Worm (Caenorhabditis elegans): ENCODE measurements around the gene srx-6.
"Not testable (repeated sequence)": the region's sequence is repeated elsewhere in the genome, so short reads cannot be mapped to it uniquely, and the experiment has no call there.

srx-6 gene

DNA sequence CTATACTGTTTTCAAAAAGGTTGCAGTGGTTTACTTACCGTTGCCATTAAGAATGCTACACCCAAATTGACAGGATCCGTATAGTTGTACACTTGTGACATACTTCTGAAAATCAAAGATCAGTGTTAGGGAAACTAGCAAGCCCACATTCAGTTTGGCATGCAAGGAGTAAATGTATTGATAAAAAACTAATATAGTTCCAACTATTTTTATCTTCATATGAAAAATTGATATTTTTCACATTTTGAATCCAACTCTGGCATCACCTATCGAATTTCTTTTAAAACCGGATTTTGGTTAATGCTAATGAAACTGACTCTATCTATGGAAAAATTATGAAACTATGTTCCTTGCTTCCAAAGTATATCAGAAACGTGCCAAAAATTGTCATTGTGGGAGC lies 12.2 kb upstream of the srx-6 start, which contains the start of gene srx-92:
TSS of gene srx-92 (minus strand) at position 101 of the 400 bp plus-strand sequence.
- TF ChIP-seq eor-1 (tag; optimal IDR thresholded peaks at IDR 0.05) (no peak), fos-1 (tag; optimal IDR thresholded peaks at IDR 0.05) (no peak), nhr-25 (tag; optimal IDR thresholded peaks at IDR 0.05) (no peak), ceh-28 (tag; optimal IDR thresholded peaks at IDR 0.05) (no peak), nhr-76 (tag; optimal IDR thresholded peaks at IDR 0.05) (no peak), egl-27 (tag; optimal IDR thresholded peaks at IDR 0.05) (no peak), nhr-23 (tag; optimal IDR thresholded peaks at IDR 0.05) (no peak), nhr-43 (tag; optimal IDR thresholded peaks at IDR 0.05; ENCODE audit: poor library complexity, severe bottlenecking) (no peak), unc-39 (tag; optimal IDR thresholded peaks at IDR 0.05) (no peak), fkh-10 (GFP tag; optimal IDR thresholded peaks at IDR 0.05) (no peak), aly-2 (tag; optimal IDR thresholded peaks at IDR 0.05) (no peak)

DNA sequence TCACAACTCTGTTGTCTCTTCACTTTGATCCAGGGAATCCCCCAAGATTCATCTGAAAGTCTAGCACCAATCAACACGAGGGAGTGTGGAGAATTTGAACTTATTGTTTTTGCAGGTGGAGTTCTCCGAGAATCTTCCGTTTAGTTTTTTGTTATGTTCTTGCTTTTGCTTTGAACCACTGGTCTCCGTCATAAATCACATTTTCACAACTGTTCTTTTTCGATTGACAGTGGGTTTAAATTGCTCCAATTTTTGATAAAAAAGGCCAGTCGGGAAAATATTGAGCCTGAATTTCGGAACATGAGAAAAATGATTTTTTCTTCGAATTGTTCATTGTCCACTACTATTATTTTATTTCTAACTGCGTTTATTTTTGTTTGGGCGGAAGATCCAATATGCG lies 8.8 kb upstream of the srx-6 start, which contains the start of gene F10G2.10:
TSS of gene F10G2.10 (plus strand) at position 301 of the 400 bp plus-strand sequence.
- TF ChIP-seq ceh-82 (tag; optimal IDR thresholded peaks at IDR 0.05) (no peak), nhr-12 (tag; optimal IDR thresholded peaks at IDR 0.05) (no peak), unc-39 (tag; optimal IDR thresholded peaks at IDR 0.05) (no peak), nhr-28 (tag; optimal IDR thresholded peaks at IDR 0.05) (no peak), unc-62 (GFP tag; optimal IDR thresholded peaks at IDR 0.05) (no peak), ztf-4 (tag; optimal IDR thresholded peaks at IDR 0.05) (no peak), ceh-9 (tag; optimal IDR thresholded peaks at IDR 0.05) (no peak), fos-1 (tag; optimal IDR thresholded peaks at IDR 0.05) (no peak), hmg-11 (tag; optimal IDR thresholded peaks at IDR 0.05) (no peak), nhr-77 (tag; optimal IDR thresholded peaks at IDR 0.05) (no peak), lin-15B (tag; optimal IDR thresholded peaks at IDR 0.05) (no peak), nhr-11 (tag; optimal IDR thresholded peaks at IDR 0.05) (no peak), egl-5 (tag; optimal IDR thresholded peaks at IDR 0.05) (no peak), nhr-25 (tag; optimal IDR thresholded peaks at IDR 0.05) (no peak)

- no peak for TF ChIP-seq nhr-11 (tag; optimal IDR thresholded peaks at IDR 0.05)
- TF ChIP-seq ceh-9 (tag; optimal IDR thresholded peaks at IDR 0.05) = no peak
- no peak for TF ChIP-seq pha-4 (tag; optimal IDR thresholded peaks at IDR 0.05)
These were observed 7.8 kb upstream of the srx-6 start, which contains the start of gene lmd-4 for ce11 chrV:7320909-7321308. lmd-4 (minus strand) TSS chrV:7321009.

ce11 chrV:7307089-7307488 lies 6.0 kb downstream of the srx-6 start, which contains the start of gene F07G11.1:
F07G11.1 (plus strand) TSS chrV:7307389.
- no peak for TF ChIP-seq fkh-2 (tag; optimal IDR thresholded peaks at IDR 0.05)
- no peak for TF ChIP-seq ztf-4 (tag; optimal IDR thresholded peaks at IDR 0.05)
- TF ChIP-seq pha-4 (tag; optimal IDR thresholded peaks at IDR 0.05) = no peak
- no peak for TF ChIP-seq nhr-43 (tag; optimal IDR thresholded peaks at IDR 0.05; ENCODE audit: poor library complexity, severe bottlenecking)
- no peak for TF ChIP-seq unc-39 (tag; optimal IDR thresholded peaks at IDR 0.05)
- no peak for TF ChIP-seq nhr-77 (tag; optimal IDR thresholded peaks at IDR 0.05)
- TF ChIP-seq lsy-12 (tag; optimal IDR thresholded peaks at IDR 0.05) = no peak
- TF ChIP-seq nhr-25 (tag; optimal IDR thresholded peaks at IDR 0.05) = no peak

DNA sequence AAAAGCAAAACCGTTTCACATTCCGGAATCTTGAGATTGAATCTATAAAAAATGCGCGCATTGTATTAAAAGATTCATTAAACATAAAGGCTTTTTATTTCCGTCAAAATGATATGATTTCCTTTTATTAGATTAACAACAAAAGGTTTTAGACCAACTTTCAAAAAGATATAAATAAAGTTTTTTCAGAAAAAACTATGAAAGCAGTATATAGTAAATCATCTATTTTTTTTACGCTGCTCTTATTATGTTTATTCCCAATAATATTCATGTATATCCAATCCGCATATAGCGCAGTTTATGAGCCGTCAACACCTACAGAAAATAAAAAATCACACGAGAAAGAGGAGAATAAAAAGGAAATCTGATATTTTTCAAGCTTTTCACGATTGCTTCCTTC lies 8.6 kb downstream of the srx-6 start, which contains the start of gene F07G11.2:
TSS of gene F07G11.2 (plus strand) at position 301 of the 400 bp plus-strand sequence.
- TF ChIP-seq ceh-16, egl-5, nhr-237 (tag; optimal IDR thresholded peaks at IDR 0.05): not testable (repeated sequence)

ce11 chrV:7298463-7298862 lies 14.7 kb downstream of the srx-6 start, which contains the start of gene F07G11.3:
F07G11.3 (plus strand) TSS chrV:7298763.
- TF ChIP-seq elt-2 (tag; optimal IDR thresholded peaks at IDR 0.05) (no peak), egl-27 (tag; optimal IDR thresholded peaks at IDR 0.05) (no peak)

- no peak for TF ChIP-seq daf-12 (tag; optimal IDR thresholded peaks at IDR 0.05)
- no peak for TF ChIP-seq aly-2 (tag; optimal IDR thresholded peaks at IDR 0.05)
- TF ChIP-seq ceh-28 (tag; optimal IDR thresholded peaks at IDR 0.05) = no peak
- no peak for TF ChIP-seq skn-1 (tag; optimal IDR thresholded peaks at IDR 0.05)
- TF ChIP-seq fos-1 (tag; optimal IDR thresholded peaks at IDR 0.05) = no peak
- no peak for TF ChIP-seq nhr-28 (tag; optimal IDR thresholded peaks at IDR 0.05)
- no peak for TF ChIP-seq eor-1 (tag; optimal IDR thresholded peaks at IDR 0.05)
- no peak for TF ChIP-seq unc-39 (tag; optimal IDR thresholded peaks at IDR 0.05)
- TF ChIP-seq nhr-25 (tag; optimal IDR thresholded peaks at IDR 0.05) = no peak
- no peak for TF ChIP-seq tbx-2 (tag; optimal IDR thresholded peaks at IDR 0.05)
- no peak for TF ChIP-seq nfya-1 (tag; optimal IDR thresholded peaks at IDR 0.05; ENCODE audit: insufficient read depth)
- no peak for TF ChIP-seq nhr-12 (tag; optimal IDR thresholded peaks at IDR 0.05)
- TF ChIP-seq nhr-67 (tag; optimal IDR thresholded peaks at IDR 0.05) = no peak
- TF ChIP-seq lsy-12 (tag; optimal IDR thresholded peaks at IDR 0.05) = no peak
- no peak for TF ChIP-seq nhr-23 (tag; optimal IDR thresholded peaks at IDR 0.05)
- TF ChIP-seq elt-3 (tag; optimal IDR thresholded peaks at IDR 0.05) = no peak
- TF ChIP-seq fkh-10 (GFP tag; optimal IDR thresholded peaks at IDR 0.05) = no peak
- TF ChIP-seq nhr-237 (tag; optimal IDR thresholded peaks at IDR 0.05) = no peak
These were observed 15.9 kb downstream of the srx-6 start, which contains the start of gene srj-32 for ce11 chrV:7297263-7297662. srj-32 (minus strand) TSS chrV:7297363.

Data from whole organism, L3 larva.